Fruit fly (Drosophila melanogaster) ovary, adult (tissue): Measurements from ENCODE around the gene Remo.
A peak's percentile ranks its signal among the peaks of the same experiment; 100 is the strongest.

Experiments
- CG17801 ChIP-seq: fragments of 200-800 bp; optimal IDR thresholded peaks from 2 replicates; lab custom pipeline; 2019; ENCODE audit warnings: missing biosample characterization, mild to moderate bottlenecking, missing genetic modification characterization, moderate library complexity; ENCODE audit not compliant: partially characterized antibody

Gene Remo

dm6 chrX:13285001-13285748 is 2.7 kb upstream of the Remo start, which contains the start of the genes HDAC4 and CG15743:
HDAC4 (minus strand) TSS chrX:13285632.
CG15743 (plus strand) TSS chrX:13285707.
- peak; percentile 99 for TF ChIP-seq CG17801 (GFP tag; lab: Kevin White, UChicago)

- no peak for TF ChIP-seq CG17801 (GFP tag; lab: Kevin White, UChicago)
Measured at dm6 chrX:13285749-13286336, 2.0 kb upstream of the Remo start.

dm6 chrX:13296405-13297183 is 8.7 kb downstream of the Remo start, which contains the start of gene CG1622:
CG1622 (plus strand) TSS chrX:13297082.
- TF ChIP-seq CG17801 (GFP tag; lab: Kevin White, UChicago), result no peak

dm6 chrX:13300835-13301502 is 13.1 kb downstream of the Remo start:
- no peak for TF ChIP-seq CG17801 (GFP tag; lab: Kevin White, UChicago)

- TF ChIP-seq CG17801 (GFP tag; lab: Kevin White, UChicago), result no peak
Measured at dm6 chrX:13302315-13302614, 14.4 kb downstream of the Remo start, which contains the start of gene CG1764. CG1764 (minus strand) TSS chrX:13302415.

dm6 chrX:13302615-13303526 is 15.0 kb downstream of the Remo start:
- TF ChIP-seq CG17801 (GFP tag; lab: Kevin White, UChicago), result peak; percentile 54

dm6 chrX:13303527-13303655 is 15.5 kb downstream of the Remo start, which contains the start of gene IP3K2:
IP3K2 (plus strand) TSS chrX:13303633.
- peak; percentile 2 for TF ChIP-seq CG17801 (GFP tag; lab: Kevin White, UChicago)

dm6 chrX:13303656-13304647 is 16.1 kb downstream of the Remo start:
- no peak for TF ChIP-seq CG17801 (GFP tag; lab: Kevin White, UChicago)

- peak; percentile 51 for TF ChIP-seq CG17801 (GFP tag; lab: Kevin White, UChicago)
Measured at dm6 chrX:13305323-13305722, 17.5 kb downstream of the Remo start.

dm6 chrX:13307189-13307588 is 19.3 kb downstream of the Remo start:
- TF ChIP-seq CG17801 (GFP tag; lab: Kevin White, UChicago), result no peak

- no peak for TF ChIP-seq CG17801 (GFP tag; lab: Kevin White, UChicago)
Measured at dm6 chrX:13310764-13311163, 22.9 kb downstream of the Remo start.

- no peak for TF ChIP-seq CG17801 (GFP tag; lab: Kevin White, UChicago)
Measured at dm6 chrX:13312200-13312599, 24.3 kb downstream of the Remo start.

- TF ChIP-seq CG17801 (GFP tag; lab: Kevin White, UChicago), result no peak
Measured at dm6 chrX:13313133-13313532, 25.3 kb downstream of the Remo start.
